Worm (Caenorhabditis elegans) whole organism, young adult: ENCODE results near the gene Y75B8A.31.
A peak's percentile ranks its signal among the peaks of the same experiment; 100 is the strongest.

Experiments
- D2030.7 ChIP-seq: fragments of 200-800 bp; sonication (Bioruptor generic); IDR thresholded peaks from 2 replicates; pipeline ENCODE4 v1.3.6; 2022; ENCODE audit warnings: missing genetic modification reagents, missing genetic modification characterization, missing compliant biosample characterization
- F22D6.2 ChIP-seq: sonication (generic microtip); optimal IDR thresholded peaks from 2 replicates; lab custom pipeline; 2016; ENCODE audit warnings: mild to moderate bottlenecking, missing genetic modification characterization, missing compliant biosample characterization
- F33H1.4 ChIP-seq: fragments of 200-800 bp; sonication (Bioruptor generic); IDR thresholded peaks from 2 replicates; pipeline ENCODE4 v1.3.6; 2022; ENCODE audit warnings: missing genetic modification reagents, missing genetic modification characterization, missing compliant biosample characterization
- F57C9.4 ChIP-seq: sonication (generic microtip); optimal IDR thresholded peaks from 2 replicates; lab custom pipeline; 2017; ENCODE audit warnings: mild to moderate bottlenecking, missing genetic modification characterization, missing compliant biosample characterization
- T07F8.4 ChIP-seq: sonication (generic microtip); optimal IDR thresholded peaks from 2 replicates; lab custom pipeline; 2016; ENCODE audit warnings: mild to moderate bottlenecking, missing genetic modification characterization, moderate library complexity, missing compliant biosample characterization
- Y67H2A.10 ChIP-seq: fragments of 200-800 bp; sonication (Bioruptor generic); conservative IDR thresholded peaks from 2 replicates; pipeline ENCODE4 v1.3.6; 2022; ENCODE audit warnings: missing genetic modification reagents, missing genetic modification characterization, missing compliant biosample characterization
- Y79H2A.3 ChIP-seq: fragments of 200-800 bp; sonication (Bioruptor generic); conservative IDR thresholded peaks from 2 replicates; pipeline ENCODE4 v1.3.6; 2022; ENCODE audit warnings: missing genetic modification reagents, missing genetic modification characterization, missing compliant biosample characterization
- Y95B8A.8 ChIP-seq: fragments of 200-800 bp; sonication (Bioruptor generic); IDR thresholded peaks from 2 replicates; pipeline ENCODE4 v1.3.6; 2022; ENCODE audit warnings: missing genetic modification reagents, missing genetic modification characterization, missing compliant biosample characterization
- ama-1 ChIP-seq, 3 experiments: fragments of 150-350 bp in 1 of 3; sonication (generic microtip) in 2 of 3; optimal IDR thresholded peaks; 2 replicates each; lab custom pipeline; 2014 to 2018; ENCODE audit warnings: missing biosample characterization in 2 of 3, missing genetic modification characterization in 2 of 3, missing genetic modification reagents in 2 of 3
- athp-1 ChIP-seq: sonication (generic microtip); optimal IDR thresholded peaks from 2 replicates; lab custom pipeline; 2017; ENCODE audit warnings: mild to moderate bottlenecking, missing genetic modification characterization, missing compliant biosample characterization
- attf-5 ChIP-seq: fragments of 200-800 bp; sonication (Bioruptor generic); optimal IDR thresholded peaks from 2 replicates; lab custom pipeline; 2018; ENCODE audit warnings: mild to moderate bottlenecking, missing genetic modification characterization, missing compliant biosample characterization
- cebp-1 ChIP-seq, 2 experiments: fragments of 200-800 bp in 1 of 2; sonication (Bioruptor generic) in 1 of 2; sonication (generic microtip) in 1 of 2; IDR thresholded peaks in 1 of 2; optimal IDR thresholded peaks in 1 of 2; 2 replicates each; pipeline versions ENCODE4 v1.3.6 to Lab custom; 2017 to 2022; ENCODE audit warnings: missing compliant biosample characterization in 2 of 2, missing genetic modification characterization in 2 of 2, mild to moderate bottlenecking in 1 of 2, missing genetic modification reagents in 1 of 2, moderate library complexity in 1 of 2
- cebp-2 ChIP-seq: fragments of 200-800 bp; sonication (Bioruptor generic); IDR thresholded peaks from 2 replicates; pipeline ENCODE4 v1.3.6; 2022; ENCODE audit warnings: missing genetic modification characterization, missing compliant biosample characterization
- ceh-100 ChIP-seq: fragments of 200-800 bp; sonication (Bioruptor generic); IDR thresholded peaks from 2 replicates; pipeline ENCODE4 v1.3.6; 2022; ENCODE audit warnings: missing genetic modification reagents, missing genetic modification characterization, missing compliant biosample characterization
- ceh-91 ChIP-seq: fragments of 200-800 bp; sonication (Bioruptor generic); IDR thresholded peaks from 2 replicates; pipeline ENCODE4 v1.3.6; 2022; ENCODE audit warnings: missing genetic modification reagents, missing genetic modification characterization, missing compliant biosample characterization
- dox-1 ChIP-seq: fragments of 200-800 bp; sonication (Bioruptor generic); IDR thresholded peaks from 2 replicates; pipeline ENCODE4 v1.3.6; 2022; ENCODE audit warnings: missing genetic modification reagents, missing genetic modification characterization, missing compliant biosample characterization
- dpl-1 ChIP-seq: fragments of 150-350 bp; optimal IDR thresholded peaks from 2 replicates; lab custom pipeline; 2014; ENCODE audit warnings: missing biosample characterization, missing genetic modification reagents, missing genetic modification characterization
- efl-1 ChIP-seq: fragments of 150-350 bp; optimal IDR thresholded peaks from 2 replicates; lab custom pipeline; 2014; ENCODE audit warnings: missing biosample characterization, missing genetic modification reagents, missing genetic modification characterization
- egl-44 ChIP-seq: fragments of 200-800 bp; sonication (Bioruptor generic); IDR thresholded peaks from 2 replicates; pipeline ENCODE4 v1.3.6; 2022; ENCODE audit warnings: missing genetic modification reagents, missing genetic modification characterization, missing compliant biosample characterization
- ekl-4 ChIP-seq: fragments of 200-800 bp; sonication (Bioruptor generic); IDR thresholded peaks from 2 replicates; pipeline ENCODE4 v1.3.6; 2022; ENCODE audit warnings: missing genetic modification reagents, missing genetic modification characterization, missing compliant biosample characterization
- gei-17 ChIP-seq: fragments of 200-800 bp; sonication (Bioruptor generic); optimal IDR thresholded peaks from 2 replicates; lab custom pipeline; 2018; ENCODE audit warnings: mild to moderate bottlenecking, missing genetic modification characterization, missing compliant biosample characterization
- hlh-26 ChIP-seq: fragments of 200-800 bp; sonication (Bioruptor generic); conservative IDR thresholded peaks from 2 replicates; pipeline ENCODE4 v1.3.6; 2022; ENCODE audit warnings: missing genetic modification reagents, missing genetic modification characterization, missing compliant biosample characterization
- hmg-20 ChIP-seq: fragments of 200-800 bp; sonication (Bioruptor generic); IDR thresholded peaks from 2 replicates; pipeline ENCODE4 v1.3.6; 2022; ENCODE audit warnings: missing genetic modification reagents, missing genetic modification characterization, missing compliant biosample characterization
- lag-1 ChIP-seq: fragments of 200-800 bp; sonication (Bioruptor generic); IDR thresholded peaks from 2 replicates; pipeline ENCODE4 v1.3.6; 2022; ENCODE audit warnings: missing genetic modification reagents, missing genetic modification characterization, missing compliant biosample characterization
- let-526 ChIP-seq: fragments of 200-800 bp; sonication (Bioruptor generic); IDR thresholded peaks from 2 replicates; pipeline ENCODE4 v1.3.6; 2022; ENCODE audit warnings: missing genetic modification reagents, missing genetic modification characterization, missing compliant biosample characterization
- lin-35 ChIP-seq, 3 experiments: fragments of 150-350 bp in 2 of 3; sonication (generic microtip) in 1 of 3; optimal IDR thresholded peaks; 2 replicates each; lab custom pipeline; 2014 to 2018; ENCODE audit warnings: missing biosample characterization in 3 of 3, missing genetic modification characterization in 3 of 3, missing genetic modification reagents in 3 of 3
- lsl-1 ChIP-seq: fragments of 200-800 bp; sonication (Bioruptor generic); optimal IDR thresholded peaks from 2 replicates; lab custom pipeline; 2018; ENCODE audit warnings: mild to moderate bottlenecking, missing genetic modification characterization, moderate library complexity, missing compliant biosample characterization
- madf-10 ChIP-seq: sonication (generic microtip); optimal IDR thresholded peaks from 2 replicates; lab custom pipeline; 2016; ENCODE audit warnings: mild to moderate bottlenecking, missing genetic modification characterization, missing compliant biosample characterization
- madf-3 ChIP-seq: fragments of 200-800 bp; sonication (Bioruptor generic); IDR thresholded peaks from 2 replicates; pipeline ENCODE4 v1.3.6; 2022; ENCODE audit warnings: missing genetic modification reagents, missing genetic modification characterization, missing compliant biosample characterization
- madf-8 ChIP-seq: fragments of 200-800 bp; sonication (Bioruptor generic); conservative IDR thresholded peaks from 2 replicates; pipeline ENCODE4 v1.3.6; 2022; ENCODE audit warnings: missing genetic modification reagents, missing genetic modification characterization, missing compliant biosample characterization
- mcd-1 ChIP-seq: fragments of 200-800 bp; sonication (Bioruptor generic); IDR thresholded peaks from 2 replicates; pipeline ENCODE4 v1.3.6; 2022; ENCODE audit warnings: missing genetic modification reagents, missing genetic modification characterization, missing compliant biosample characterization
- mxl-1 ChIP-seq: sonication (generic microtip); optimal IDR thresholded peaks from 2 replicates; lab custom pipeline; 2016; ENCODE audit warnings: missing genetic modification characterization, missing compliant biosample characterization
- nfyb-1 ChIP-seq: fragments of 200-800 bp; sonication (Bioruptor generic); IDR thresholded peaks from 2 replicates; pipeline ENCODE4 v1.3.6; 2022; ENCODE audit warnings: missing genetic modification reagents, missing genetic modification characterization, missing compliant biosample characterization
- nhr-80 ChIP-seq: sonication (generic microtip); optimal IDR thresholded peaks from 2 replicates; lab custom pipeline; 2016; ENCODE audit warnings: missing genetic modification characterization, missing compliant biosample characterization
- pbrm-1 ChIP-seq: fragments of 200-800 bp; sonication (Bioruptor generic); IDR thresholded peaks from 2 replicates; pipeline ENCODE4 v1.3.6; 2022; ENCODE audit warnings: missing genetic modification reagents, missing genetic modification characterization, missing compliant biosample characterization
- pha-4 ChIP-seq: fragments of 150-350 bp; sonication (generic microtip); optimal IDR thresholded peaks from 2 replicates; lab custom pipeline; 2014; ENCODE audit warnings: missing biosample characterization, missing genetic modification reagents, missing genetic modification characterization
- rcor-1 ChIP-seq: fragments of 200-800 bp; sonication (Bioruptor generic); IDR thresholded peaks from 2 replicates; pipeline ENCODE4 v1.3.6; 2022; ENCODE audit warnings: missing genetic modification reagents, missing genetic modification characterization, missing compliant biosample characterization
- snpc-4 ChIP-seq, 5 experiments: fragments of 150-350 bp in 1 of 5; sonication (generic microtip) in 4 of 5; optimal IDR thresholded peaks; 2 replicates each; lab custom pipeline; 2014 to 2018; ENCODE audit warnings: missing genetic modification characterization in 5 of 5, missing biosample characterization in 3 of 5, antibody characterized with exemption in 2 of 5, mild to moderate bottlenecking in 2 of 5, missing compliant biosample characterization in 2 of 5, missing genotype in 2 of 5, moderate library complexity in 2 of 5, missing genetic modification reagents in 1 of 5
- sptf-2 ChIP-seq: fragments of 200-800 bp; sonication (Bioruptor generic); optimal IDR thresholded peaks from 2 replicates; lab custom pipeline; 2018; ENCODE audit warnings: mild to moderate bottlenecking, missing genetic modification characterization, missing compliant biosample characterization
- tbp1 ChIP-seq: fragments of 200-800 bp; sonication (Bioruptor generic); optimal IDR thresholded peaks from 2 replicates; lab custom pipeline; 2018; ENCODE audit warnings: mild to moderate bottlenecking, missing genetic modification characterization, missing compliant biosample characterization
- tlf-1 ChIP-seq: fragments of 200-800 bp; sonication (Bioruptor generic); optimal IDR thresholded peaks from 2 replicates; lab custom pipeline; 2018; ENCODE audit warnings: mild to moderate bottlenecking, missing genetic modification characterization, missing compliant biosample characterization
- unc-130 ChIP-seq: sonication (generic microtip); optimal IDR thresholded peaks from 2 replicates; lab custom pipeline; 2016; ENCODE audit warnings: missing genetic modification reagents, missing genetic modification characterization, missing compliant biosample characterization
- xnd-1 ChIP-seq: sonication (generic microtip); optimal IDR thresholded peaks from 2 replicates; lab custom pipeline; 2016; ENCODE audit warnings: missing genotype, missing genetic modification reagents, missing genetic modification characterization, missing compliant biosample characterization
- ztf-18 ChIP-seq: sonication (generic microtip); optimal IDR thresholded peaks from 2 replicates; lab custom pipeline; 2016; ENCODE audit warnings: missing genotype, mild to moderate bottlenecking, missing genetic modification characterization, missing compliant biosample characterization
- ztf-26 ChIP-seq: sonication (generic microtip); optimal IDR thresholded peaks from 2 replicates; lab custom pipeline; 2017; ENCODE audit warnings: missing genetic modification characterization, missing compliant biosample characterization
- ztf-28 ChIP-seq: fragments of 200-800 bp; sonication (Bioruptor generic); IDR thresholded peaks from 2 replicates; pipeline ENCODE4 v1.3.6; 2022; ENCODE audit warnings: missing genetic modification reagents, missing genetic modification characterization, missing compliant biosample characterization
- ztf-6 ChIP-seq: fragments of 200-800 bp; sonication (Bioruptor generic); IDR thresholded peaks from 2 replicates; pipeline ENCODE4 v1.3.6; 2022; ENCODE audit warnings: missing genetic modification reagents, missing genetic modification characterization, missing compliant biosample characterization

Y75B8A.31 gene

DNA sequence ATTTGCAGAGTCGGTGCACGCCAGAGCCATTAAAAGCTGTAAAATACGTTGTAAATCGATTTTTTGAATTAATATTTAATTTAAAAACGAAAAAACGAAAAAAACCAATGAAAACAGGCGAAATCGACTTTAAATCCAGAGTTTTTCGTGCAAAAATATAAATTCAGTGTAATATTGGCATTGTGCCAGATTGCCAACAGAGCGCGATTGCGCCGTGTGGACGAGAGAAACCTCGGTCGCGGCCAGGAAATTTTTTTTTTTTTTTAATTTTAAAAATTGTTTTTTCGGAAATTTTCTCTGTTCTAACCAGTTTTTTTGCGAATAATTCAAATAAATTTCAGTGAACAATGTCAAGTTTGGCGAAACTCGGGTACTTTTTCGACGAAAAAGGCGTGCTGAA is at the start of gene Y75B8A.31, which contains the start of gene pph-4.1:
TSS of gene Y75B8A.31 (plus strand) at position 342 of the 400 bp plus-strand sequence.
TSS of gene pph-4.1 (minus strand) at position 36 of the 400 bp plus-strand sequence.
- peak; percentile 58 for TF ChIP-seq F22D6.2
- peak; percentile 70; the same call in 1 of the 2 replicates for TF ChIP-seq Y95B8A.8 (GFP tag; lab: Robert Waterston, UW)
- TF ChIP-seq pha-4 (tag; lab: Kevin White, UChicago) = peak; percentile 20
- peak; percentile 11 for TF ChIP-seq dpl-1 (GFP tag; lab: Kevin White, UChicago)
- no peak for TF ChIP-seq sptf-2 (GFP tag; lab: Kevin White, UChicago)
- TF ChIP-seq ztf-26 (tag; lab: Kevin White, UChicago) = peak; percentile 42
- TF ChIP-seq madf-10 = peak; percentile 34
- TF ChIP-seq ztf-18 (tag; lab: Kevin White, UChicago) = peak; percentile 26
- TF ChIP-seq nhr-80 (tag; lab: Kevin White, UChicago) = peak; percentile 51
- 0 out of 2 replicates have a peak, but pooled peaks have one; percentile 15 for TF ChIP-seq hmg-20 (GFP tag; lab: Robert Waterston, UW)
- no peak for TF ChIP-seq gei-17 (GFP tag; lab: Kevin White, UChicago)
- TF ChIP-seq xnd-1 = peak; percentile 36
- TF ChIP-seq lag-1 (GFP tag; lab: Robert Waterston, UW) = no peak
- peak; percentile 40; the same call in 1 of the 2 replicates for TF ChIP-seq ceh-100 (GFP tag; lab: Robert Waterston, UW)
- TF ChIP-seq ceh-91 (GFP tag; lab: Robert Waterston, UW) = peak; percentile 87
- no peak for TF ChIP-seq F57C9.4 (tag; lab: Kevin White, UChicago)
- no peak for TF ChIP-seq cebp-2 (GFP tag; lab: Robert Waterston, UW)
- TF ChIP-seq snpc-4 (GFP tag; optimal IDR thresholded peaks at IDR 0.05; lab: Kevin White, UChicago) = no peak
- peak in 2 of 4 experiments; percentile 64 to 70 for TF ChIP-seq snpc-4 (tag; optimal IDR thresholded peaks at IDR 0.05; lab: Kevin White, UChicago)
- peak; percentile 66 for TF ChIP-seq D2030.7 (GFP tag; lab: Robert Waterston, UW)
- TF ChIP-seq egl-44 (GFP tag; lab: Robert Waterston, UW) = no peak
- peak; percentile 42 for TF ChIP-seq efl-1 (GFP tag; lab: Kevin White, UChicago)
- peak; percentile 41; the same call in 1 of the 2 replicates for TF ChIP-seq madf-8 (GFP tag; lab: Robert Waterston, UW)
- TF ChIP-seq unc-130 (GFP tag; lab: Kevin White, UChicago) = peak; percentile 58
- 0 out of 2 replicates have a peak, but pooled peaks have one; percentile 48 for TF ChIP-seq let-526 (GFP tag; lab: Robert Waterston, UW)
- TF ChIP-seq T07F8.4 (tag; lab: Kevin White, UChicago) = no peak
- peak; percentile 70 for TF ChIP-seq F33H1.4 (GFP tag; lab: Robert Waterston, UW)
- peak; percentile 68 for TF ChIP-seq lsl-1 (GFP tag; lab: Kevin White, UChicago)
- TF ChIP-seq tbp1 = peak; percentile 54
- peak; percentile 61; the same call in 1 of the 2 replicates for TF ChIP-seq nfyb-1 (GFP tag; lab: Robert Waterston, UW)
- TF ChIP-seq mxl-1 (tag; lab: Kevin White, UChicago) = no peak
- peak; percentile 78; the same call in 1 of the 2 replicates for TF ChIP-seq pbrm-1 (GFP tag; lab: Robert Waterston, UW)
- peak; percentile 59; the same call in 1 of the 2 replicates for TF ChIP-seq Y67H2A.10 (GFP tag; lab: Robert Waterston, UW)
- TF ChIP-seq ama-1 (optimal IDR thresholded peaks at IDR 0.05; lab: Kevin White, UChicago) = no peak
- no peak for TF ChIP-seq ama-1 (GFP tag; optimal IDR thresholded peaks at IDR 0.05; lab: Kevin White, UChicago)
- TF ChIP-seq tlf-1 (GFP tag; lab: Kevin White, UChicago) = peak; percentile 58
- TF ChIP-seq Y79H2A.3 (GFP tag; lab: Robert Waterston, UW) = no peak
- TF ChIP-seq athp-1 (tag; lab: Kevin White, UChicago) = peak; percentile 19
- peak in 1 of 3 experiments; percentile 30 for TF ChIP-seq lin-35 (GFP tag; optimal IDR thresholded peaks at IDR 0.05; lab: Kevin White, UChicago)
- TF ChIP-seq cebp-1 (GFP tag; IDR thresholded peaks at IDR 0.05; lab: Robert Waterston, UW) = peak; percentile 62; the same call in 1 of the 2 replicates
- TF ChIP-seq cebp-1 (tag; optimal IDR thresholded peaks at IDR 0.05; lab: Kevin White, UChicago) = peak; percentile 69
- peak; percentile 98 for TF ChIP-seq mcd-1 (GFP tag; lab: Robert Waterston, UW)
- TF ChIP-seq madf-3 = peak; percentile 63; the same call in 1 of the 2 replicates
- TF ChIP-seq ztf-28 = peak; percentile 74; the same call in 1 of the 2 replicates
- 0 out of 2 replicates have a peak, but pooled peaks have one; percentile 71 for TF ChIP-seq ekl-4 (GFP tag; lab: Robert Waterston, UW)
- peak; percentile 76 for TF ChIP-seq rcor-1 (GFP tag; lab: Robert Waterston, UW)
- TF ChIP-seq dox-1 = peak; percentile 93
- TF ChIP-seq attf-5 (GFP tag; lab: Kevin White, UChicago) = peak; percentile 85
- TF ChIP-seq ztf-6 (GFP tag; lab: Robert Waterston, UW) = 0 out of 2 replicates have a peak, but pooled peaks have one; percentile 37
- no peak for TF ChIP-seq hlh-26 (GFP tag; lab: Robert Waterston, UW)
